Fruit fly (Drosophila melanogaster) whole organism, wandering third instar larva: Measurements from ENCODE around the gene CG32369.

Experiments used
- CG32264 ChIP-seq: fragments of 200-800 bp; sonication (Bioruptor generic); optimal IDR thresholded peaks from 2 replicates; lab custom pipeline; 2016; ENCODE audit warnings: missing biosample characterization, missing genetic modification characterization
- CG9705 ChIP-seq: fragments of 200-800 bp; sonication (Bioruptor generic); optimal IDR thresholded peaks from 2 replicates; lab custom pipeline; 2018; ENCODE audit warnings: missing biosample characterization, mild to moderate bottlenecking, missing genetic modification characterization
- CrebA ChIP-seq: fragments of 200-800 bp; sonication (Bioruptor generic); optimal IDR thresholded peaks from 2 replicates; lab custom pipeline; 2016; ENCODE audit warnings: missing biosample characterization, mild to moderate bottlenecking, missing genetic modification characterization, borderline replicate concordance
- Dfd ChIP-seq: fragments of >200 bp; optimal IDR thresholded peaks from 2 replicates; lab custom pipeline; 2017; ENCODE audit warnings: missing biosample characterization, missing genetic modification characterization
- Dif ChIP-seq: fragments of 200-275, 200-300 bp; sonication (Bioruptor generic); optimal IDR thresholded peaks from 2 replicates; lab custom pipeline; 2018; ENCODE audit warnings: missing biosample characterization, missing genetic modification characterization; ENCODE audit not compliant: partially characterized antibody
- GATAd ChIP-seq: sonication (Bioruptor generic); optimal IDR thresholded peaks from 2 replicates; lab custom pipeline; 2016; ENCODE audit warnings: missing biosample characterization, missing genetic modification characterization
- Hnf4 ChIP-seq: fragments of 200-800 bp; sonication (Bioruptor generic); optimal IDR thresholded peaks from 2 replicates; lab custom pipeline; 2016; ENCODE audit warnings: missing biosample characterization, mild to moderate bottlenecking, missing genetic modification characterization
- Hr78 ChIP-seq: fragments of >200 bp; optimal IDR thresholded peaks from 2 replicates; lab custom pipeline; 2017; ENCODE audit warnings: missing biosample characterization, missing genetic modification characterization
- Hr83 ChIP-seq: fragments of 200-300 bp; sonication (Bioruptor generic); optimal IDR thresholded peaks from 2 replicates; lab custom pipeline; 2016; ENCODE audit warnings: missing biosample characterization, mild to moderate bottlenecking, missing genetic modification characterization, moderate library complexity; ENCODE audit not compliant: poor library complexity, severe bottlenecking
- Jra ChIP-seq: sonication (Bioruptor generic); optimal IDR thresholded peaks from 2 replicates; lab custom pipeline; 2016; ENCODE audit warnings: missing biosample characterization, missing genetic modification characterization
- Mio ChIP-seq: sonication (Bioruptor generic); optimal IDR thresholded peaks from 2 replicates; lab custom pipeline; 2016; ENCODE audit warnings: missing biosample characterization, missing genetic modification characterization
- Myc ChIP-seq: fragments of >200 bp; optimal IDR thresholded peaks from 2 replicates; lab custom pipeline; 2017
- N ChIP-seq: fragments of >200 bp; optimal IDR thresholded peaks from 2 replicates; lab custom pipeline; 2018; ENCODE audit warnings: missing biosample characterization, missing external identifiers, missing genetic modification characterization
- OdsH ChIP-seq: fragments of 200-800 bp; sonication (Bioruptor generic); optimal IDR thresholded peaks from 2 replicates; lab custom pipeline; 2016; ENCODE audit warnings: missing biosample characterization, mild to moderate bottlenecking, missing genetic modification characterization
- Rel ChIP-seq, 2 experiments: fragments of 200-800 bp; sonication (Bioruptor generic) in 1 of 2; optimal IDR thresholded peaks; 2 replicates in 1 of 2; 3 replicates in 1 of 2; lab custom pipeline; 2016 to 2019; ENCODE audit warnings: mild to moderate bottlenecking in 2 of 2, missing biosample characterization in 2 of 2, missing genetic modification characterization in 2 of 2, moderate library complexity in 1 of 2
- Sp1 ChIP-seq: fragments of 200-800 bp; sonication (Bioruptor generic); optimal IDR thresholded peaks from 3 replicates; lab custom pipeline; 2019; ENCODE audit warnings: missing biosample characterization, mild to moderate bottlenecking, missing genetic modification characterization, moderate library complexity
- Vsx2 ChIP-seq: fragments of 200-300, 225-300 bp; sonication (Bioruptor generic); optimal IDR thresholded peaks from 2 replicates; lab custom pipeline; 2018; ENCODE audit warnings: missing biosample characterization, missing genetic modification characterization; ENCODE audit not compliant: partially characterized antibody
- br ChIP-seq: fragments of 200-800 bp; sonication (Bioruptor generic); optimal IDR thresholded peaks from 2 replicates; lab custom pipeline; 2016; ENCODE audit warnings: missing biosample characterization, missing genetic modification characterization
- brk ChIP-seq: fragments of 200-800 bp; sonication (Bioruptor generic); optimal IDR thresholded peaks from 2 replicates; lab custom pipeline; 2016; ENCODE audit warnings: missing biosample characterization, mild to moderate bottlenecking, missing genetic modification characterization
- dl ChIP-seq, 2 experiments: fragments of 175-275, 200-275 bp in 1 of 2; fragments of 200-275 bp in 1 of 2; sonication (Bioruptor generic); optimal IDR thresholded peaks; lab custom pipeline; 2018; ENCODE audit warnings: mild to moderate bottlenecking in 2 of 2, missing biosample characterization in 2 of 2, missing genetic modification characterization in 2 of 2, moderate library complexity in 2 of 2; ENCODE audit not compliant: partially characterized antibody in 2 of 2, insufficient read depth in 1 of 2
- dmrt93B ChIP-seq: fragments of 200-800 bp; sonication (Bioruptor generic); optimal IDR thresholded peaks from 2 replicates; lab custom pipeline; 2018; ENCODE audit warnings: missing biosample characterization, mild to moderate bottlenecking, missing genetic modification characterization
- ey ChIP-seq: fragments of 200-800 bp; sonication (Bioruptor generic); optimal IDR thresholded peaks from 2 replicates; lab custom pipeline; 2016; ENCODE audit warnings: missing biosample characterization, missing genetic modification characterization
- foxo ChIP-seq, 2 experiments: fragments of 200-800 bp; sonication (Bioruptor generic); optimal IDR thresholded peaks; 2 replicates in 1 of 2; 3 replicates in 1 of 2; lab custom pipeline; 2016 to 2017; ENCODE audit warnings: missing biosample characterization in 2 of 2, missing genetic modification characterization in 2 of 2
- fru ChIP-seq: fragments of 200-800 bp; sonication (Bioruptor generic); optimal IDR thresholded peaks from 3 replicates; lab custom pipeline; 2016; ENCODE audit warnings: missing biosample characterization, mild to moderate bottlenecking, missing genetic modification characterization
- h ChIP-seq: fragments of 200-800 bp; sonication (Bioruptor generic); optimal IDR thresholded peaks from 3 replicates; lab custom pipeline; 2016; ENCODE audit warnings: missing biosample characterization, mild to moderate bottlenecking, missing genetic modification characterization
- jim ChIP-seq: fragments of 175-275, 200-325 bp; sonication (Bioruptor generic); optimal IDR thresholded peaks from 2 replicates; lab custom pipeline; 2016; ENCODE audit warnings: missing biosample characterization, mild to moderate bottlenecking, missing genetic modification characterization
- lola ChIP-seq: fragments of >200 bp; optimal IDR thresholded peaks from 2 replicates; lab custom pipeline; 2017; ENCODE audit warnings: missing biosample characterization, missing genetic modification characterization
- pan ChIP-seq: fragments of >200 bp; optimal IDR thresholded peaks from 2 replicates; lab custom pipeline; 2017
- psq ChIP-seq: fragments of 200-800 bp; sonication (Bioruptor generic); optimal IDR thresholded peaks from 3 replicates; lab custom pipeline; 2017; ENCODE audit warnings: missing biosample characterization, mild to moderate bottlenecking, missing genetic modification characterization, moderate library complexity
- rgr ChIP-seq: fragments of 200-800 bp; sonication (Bioruptor generic); optimal IDR thresholded peaks from 3 replicates; lab custom pipeline; 2016; ENCODE audit warnings: missing biosample characterization, mild to moderate bottlenecking, missing genetic modification characterization
- sage ChIP-seq: fragments of 200-800 bp; sonication (Bioruptor generic); optimal IDR thresholded peaks from 2 replicates; lab custom pipeline; 2016; ENCODE audit warnings: missing biosample characterization, mild to moderate bottlenecking, missing genetic modification characterization
- sv ChIP-seq: fragments of 200-800 bp; sonication (Bioruptor generic); optimal IDR thresholded peaks from 3 replicates; lab custom pipeline; 2016; ENCODE audit warnings: missing biosample characterization, missing genetic modification characterization
- tai ChIP-seq: sonication (Bioruptor generic); optimal IDR thresholded peaks from 2 replicates; lab custom pipeline; 2016; ENCODE audit warnings: missing biosample characterization, missing genetic modification characterization
- usp ChIP-seq: fragments of >200 bp; optimal IDR thresholded peaks from 2 replicates; lab custom pipeline; 2017; ENCODE audit warnings: missing biosample characterization, missing genetic modification characterization
- woc ChIP-seq: sonication (Bioruptor generic); optimal IDR thresholded peaks from 2 replicates; lab custom pipeline; 2016; ENCODE audit warnings: missing biosample characterization, mild to moderate bottlenecking, missing genetic modification characterization

Gene CG32369

dm6 chr3L:7809289-7810099 is at the start of gene CG32369:
Gene CG32369 (minus strand): TSS chr3L:7809825.
- TF ChIP-seq Myc (lab: Kevin White, UChicago), result no peak
- peak; percentile 65 for TF ChIP-seq Jra (GFP tag; lab: Kevin White, UChicago)
- TF ChIP-seq dl (GFP tag; optimal IDR thresholded peaks at IDR 0.05; lab: Kevin White, UChicago; ENCODE audit: insufficient read depth in 1 of 2, partially characterized antibody in 2 of 2), result peak in 1 of 2 experiments; percentile 66
- TF ChIP-seq GATAd (GFP tag; lab: Kevin White, UChicago), result no peak
- TF ChIP-seq CG32264 (GFP tag; lab: Kevin White, UChicago), result no peak
- TF ChIP-seq Vsx2 (GFP tag; lab: Kevin White, UChicago), result peak; percentile 64
- TF ChIP-seq sage (GFP tag; lab: Kevin White, UChicago), result peak; percentile 81
- TF ChIP-seq fru (GFP tag; lab: Kevin White, UChicago), result peak; percentile 83
- peak; percentile 83 for TF ChIP-seq Dif
- peak in 1 of 2 experiments; percentile 56 for TF ChIP-seq foxo (GFP tag; optimal IDR thresholded peaks at IDR 0.05; lab: Kevin White, UChicago)
- peak; percentile 90 for TF ChIP-seq Sp1 (GFP tag; lab: Kevin White, UChicago)
- TF ChIP-seq rgr (GFP tag; lab: Kevin White, UChicago), result peak; percentile 66
- peak; percentile 54 for TF ChIP-seq psq (GFP tag; lab: Kevin White, UChicago)
- peak; percentile 40 for TF ChIP-seq Hnf4 (GFP tag; lab: Kevin White, UChicago)
- peak; percentile 68 for TF ChIP-seq h (GFP tag; lab: Kevin White, UChicago)
- no peak for TF ChIP-seq Dfd (GFP tag; lab: Kevin White, UChicago)
- peak; percentile 45 for TF ChIP-seq OdsH (GFP tag; lab: Kevin White, UChicago)
- TF ChIP-seq br (GFP tag; lab: Kevin White, UChicago), result peak; percentile 68
- peak; percentile 79 for TF ChIP-seq brk (GFP tag; lab: Kevin White, UChicago)
- no peak for TF ChIP-seq usp (GFP tag; lab: Kevin White, UChicago)
- peak; percentile 48 for TF ChIP-seq tai (GFP tag; lab: Kevin White, UChicago)
- peak; percentile 88 for TF ChIP-seq CrebA (GFP tag; lab: Kevin White, UChicago)
- TF ChIP-seq Rel (GFP tag; optimal IDR thresholded peaks at IDR 0.05; lab: Kevin White, UChicago), result peak; percentile 91
- no peak for TF ChIP-seq Rel (tag; optimal IDR thresholded peaks at IDR 0.05; lab: Kevin White, UChicago)
- TF ChIP-seq Hr83 (GFP tag; lab: Kevin White, UChicago), result peak; percentile 67
- TF ChIP-seq Hr78 (GFP tag; lab: Kevin White, UChicago), result no peak
- no peak for TF ChIP-seq CG9705 (GFP tag; lab: Kevin White, UChicago)
- peak; percentile 35 for TF ChIP-seq ey (GFP tag; lab: Kevin White, UChicago)
- no peak for TF ChIP-seq lola (GFP tag; lab: Kevin White, UChicago)
- TF ChIP-seq jim (GFP tag; lab: Kevin White, UChicago), result peak; percentile 79
- no peak for TF ChIP-seq woc (GFP tag; lab: Kevin White, UChicago)
- TF ChIP-seq Mio (GFP tag; lab: Kevin White, UChicago), result no peak
- no peak for TF ChIP-seq sv (GFP tag; lab: Kevin White, UChicago)

- no peak for TF ChIP-seq jim (GFP tag; lab: Kevin White, UChicago)
- no peak for TF ChIP-seq pan
- no peak for TF ChIP-seq N (GFP tag; lab: Kevin White, UChicago)
- TF ChIP-seq psq (GFP tag; lab: Kevin White, UChicago), result no peak
- TF ChIP-seq rgr (GFP tag; lab: Kevin White, UChicago), result no peak
Observed at dm6 chr3L:7858325-7859114, 48.9 kb upstream of the CG32369 start.

dm6 chr3L:7856626-7856937 is 47.0 kb upstream of the CG32369 start:
- no peak for TF ChIP-seq rgr (GFP tag; lab: Kevin White, UChicago)
- TF ChIP-seq CG32264 (GFP tag; lab: Kevin White, UChicago), result no peak
- TF ChIP-seq psq (GFP tag; lab: Kevin White, UChicago), result no peak
- no peak for TF ChIP-seq Hnf4 (GFP tag; lab: Kevin White, UChicago)
- TF ChIP-seq CG9705 (GFP tag; lab: Kevin White, UChicago), result no peak
- no peak for TF ChIP-seq brk (GFP tag; lab: Kevin White, UChicago)
- no peak for TF ChIP-seq dmrt93B
- TF ChIP-seq Vsx2 (GFP tag; lab: Kevin White, UChicago), result no peak
- no peak for TF ChIP-seq sv (GFP tag; lab: Kevin White, UChicago)
- TF ChIP-seq Rel (GFP tag; optimal IDR thresholded peaks at IDR 0.05; lab: Kevin White, UChicago), result no peak
- no peak for TF ChIP-seq Rel (tag; optimal IDR thresholded peaks at IDR 0.05; lab: Kevin White, UChicago)
